Fruit fly (Drosophila melanogaster): ENCODE data around the gene Klp98A.

Klp98A gene

dm6 chr3R:27553921-27554320 lies 5.0 kb downstream of the Klp98A start (continued):
- peak; percentile 62 for TF ChIP-seq nmo (GFP tag; optimal IDR thresholded peaks at IDR 0.05)
- TF ChIP-seq ara (GFP tag; IDR thresholded peaks at IDR 0.05), result peak; percentile 63; the same call in 1 of the 2 replicates
- TF ChIP-seq Abd-B (GFP tag; optimal IDR thresholded peaks at IDR 0.05), result peak; percentile 36
- TF ChIP-seq CG7786 (GFP tag; optimal IDR thresholded peaks at IDR 0.05), result no peak
- TF ChIP-seq CG8924 (tag; optimal IDR thresholded peaks at IDR 0.05), result peak; percentile 53
- no peak for TF ChIP-seq CG13123 (GFP tag; optimal IDR thresholded peaks at IDR 0.05)
- TF ChIP-seq CG16813 (GFP tag; IDR thresholded peaks at IDR 0.05; ENCODE audit: partially characterized antibody), result no peak
- peak; percentile 18 for TF ChIP-seq kah (GFP tag; optimal IDR thresholded peaks at IDR 0.05)
- TF ChIP-seq chif (GFP tag; optimal IDR thresholded peaks at IDR 0.05), result peak; percentile 17 to 44
- no peak for TF ChIP-seq run (tag; optimal IDR thresholded peaks at IDR 0.05)
- TF ChIP-seq D (optimal IDR thresholded peaks at IDR 0.05), result no peak
- peak; percentile 27 for TF ChIP-seq D (GFP tag; optimal IDR thresholded peaks at IDR 0.05)
- TF ChIP-seq grau (tag; optimal IDR thresholded peaks at IDR 0.05), result peak; percentile 50
- TF ChIP-seq Fer3 (tag; optimal IDR thresholded peaks at IDR 0.05), result no peak
- TF ChIP-seq crc (GFP tag; optimal IDR thresholded peaks at IDR 0.05), result no peak
- peak; percentile 63; the same call in 1 of the 3 replicates for TF ChIP-seq so (GFP tag; IDR thresholded peaks at IDR 0.05)
- TF ChIP-seq unc-4 (GFP tag; IDR thresholded peaks at IDR 0.05; ENCODE audit: partially characterized antibody), result no peak
- TF ChIP-seq Nf-YA (GFP tag; IDR thresholded peaks at IDR 0.05), result 0 out of 2 replicates have a peak, but pooled peaks have one; percentile 38
- TF ChIP-seq CG30431 (GFP tag; optimal IDR thresholded peaks at IDR 0.05), result no peak
- no peak for TF ChIP-seq CG12236 (GFP tag; optimal IDR thresholded peaks at IDR 0.05)
- no peak for TF ChIP-seq CG14014 (GFP tag; IDR thresholded peaks at IDR 0.05)
- TF ChIP-seq ATbp (GFP tag; optimal IDR thresholded peaks at IDR 0.05), result peak; percentile 59
- TF ChIP-seq lmd (GFP tag; IDR thresholded peaks at IDR 0.05), result peak; percentile 55; the same call in 1 of the 2 replicates
- TF ChIP-seq Elba2 (GFP tag; optimal IDR thresholded peaks at IDR 0.05), result no peak
- no peak for TF ChIP-seq CG2678 (tag; optimal IDR thresholded peaks at IDR 0.05)
- no peak for TF ChIP-seq fd3F (GFP tag; optimal IDR thresholded peaks at IDR 0.05)
- peak; percentile 66 for TF ChIP-seq phol (tag; optimal IDR thresholded peaks at IDR 0.05)
- no peak for TF ChIP-seq Opbp (GFP tag; IDR thresholded peaks at IDR 0.05; ENCODE audit: partially characterized antibody)
- no peak for TF ChIP-seq GATAe (GFP tag; conservative IDR thresholded peaks at IDR 0.05)
- TF ChIP-seq CG6791 (GFP tag; IDR thresholded peaks at IDR 0.05; ENCODE audit: partially characterized antibody), result no peak
- TF ChIP-seq disco-r (GFP tag; optimal IDR thresholded peaks at IDR 0.05), result no peak
- no peak for TF ChIP-seq sima (GFP tag; optimal IDR thresholded peaks at IDR 0.05)
- peak; percentile 20 for TF ChIP-seq CG10654 (GFP tag; optimal IDR thresholded peaks at IDR 0.05)
- no peak for TF ChIP-seq Nf-YB (GFP tag; optimal IDR thresholded peaks at IDR 0.05)
- no peak for TF ChIP-seq Sox100B (GFP tag; optimal IDR thresholded peaks at IDR 0.05)
- peak; percentile 64 for TF ChIP-seq CG12391 (tag; optimal IDR thresholded peaks at IDR 0.05)
- no peak for TF ChIP-seq cwo (GFP tag; optimal IDR thresholded peaks at IDR 0.05)
- TF ChIP-seq CG3847 (GFP tag; IDR thresholded peaks at IDR 0.05), result 0 out of 2 replicates have a peak, but pooled peaks have one; percentile 27
- no peak for TF ChIP-seq fd64A (GFP tag; optimal IDR thresholded peaks at IDR 0.05)
- no peak for TF ChIP-seq Ravus (GFP tag; IDR thresholded peaks at IDR 0.05)
- peak; percentile 50 for TF ChIP-seq Oli (tag; optimal IDR thresholded peaks at IDR 0.05)
- no peak for TF ChIP-seq CG6654 (GFP tag; optimal IDR thresholded peaks at IDR 0.05)
- no peak for TF ChIP-seq CG18476 (GFP tag; optimal IDR thresholded peaks at IDR 0.05)
- no peak for TF ChIP-seq CG1792 (GFP tag; optimal IDR thresholded peaks at IDR 0.05)
- no peak for TF ChIP-seq CG5953 (GFP tag; IDR thresholded peaks at IDR 0.05)
- no peak for TF ChIP-seq p53 (GFP tag; optimal IDR thresholded peaks at IDR 0.05)
- no peak for TF ChIP-seq B-H2 (GFP tag; optimal IDR thresholded peaks at IDR 0.05)
- TF ChIP-seq insv (GFP tag; optimal IDR thresholded peaks at IDR 0.05), result no peak
- TF ChIP-seq CG10431 (GFP tag; optimal IDR thresholded peaks at IDR 0.05), result no peak
- peak; percentile 61 for TF ChIP-seq CG10959 (GFP tag; IDR thresholded peaks at IDR 0.05)
- no peak for TF ChIP-seq CG17568 (GFP tag; optimal IDR thresholded peaks at IDR 0.05)
